Fruit fly (Drosophila melanogaster) whole organism, prepupa: ENCODE data around the gene 140up.

Source experiments
- CG11762 ChIP-seq: fragments of 200-800 bp; sonication (Bioruptor generic); optimal IDR thresholded peaks from 3 replicates; lab custom pipeline; 2016; ENCODE audit warnings: missing biosample characterization, missing genetic modification characterization; ENCODE audit not compliant: insufficient read depth
- CG15336 ChIP-seq: fragments of 200-800 bp; sonication (Bioruptor generic); IDR thresholded peaks from 2 replicates; pipeline ENCODE4 v1.3.6; 2022; ENCODE audit warnings: missing biosample characterization, missing genetic modification characterization
- CG16779 ChIP-seq: fragments of 200-800 bp; sonication (Bioruptor generic); optimal IDR thresholded peaks from 3 replicates; lab custom pipeline; 2017; ENCODE audit warnings: missing biosample characterization, mild to moderate bottlenecking, missing genetic modification characterization
- CG31627 ChIP-seq: fragments of 200-800 bp; sonication (Bioruptor generic); optimal IDR thresholded peaks from 3 replicates; lab custom pipeline; 2016; ENCODE audit warnings: missing biosample characterization, missing genetic modification characterization
- CG34406 ChIP-seq: fragments of 200-800 bp; sonication (Bioruptor generic); optimal IDR thresholded peaks from 3 replicates; lab custom pipeline; 2016; ENCODE audit warnings: missing biosample characterization, missing genetic modification characterization
- CG3919 ChIP-seq: fragments of 200-800 bp; sonication (Bioruptor generic); optimal IDR thresholded peaks from 3 replicates; lab custom pipeline; 2016; ENCODE audit warnings: missing biosample characterization, missing genetic modification characterization
- CG6163 ChIP-seq: fragments of 200-800 bp; sonication (Bioruptor generic); IDR thresholded peaks from 3 replicates; pipeline ENCODE4 v1.3.6; 2022; ENCODE audit warnings: missing biosample characterization, missing genetic modification characterization
- CG6792 ChIP-seq: fragments of 200-800 bp; sonication (Bioruptor generic); optimal IDR thresholded peaks from 3 replicates; lab custom pipeline; 2016; ENCODE audit warnings: missing biosample characterization, missing genetic modification characterization
- CG6854 ChIP-seq: fragments of 200-800 bp; sonication (Bioruptor generic); optimal IDR thresholded peaks from 2 replicates; lab custom pipeline; 2017; ENCODE audit warnings: missing biosample characterization, mild to moderate bottlenecking, missing genetic modification characterization
- CG8119 ChIP-seq: fragments of 200-800 bp; sonication (Bioruptor generic); IDR thresholded peaks from 3 replicates; pipeline ENCODE4 v1.3.6; 2022; ENCODE audit warnings: missing biosample characterization, missing genetic modification characterization
- CG9139 ChIP-seq: fragments of 200-800 bp; sonication (Bioruptor generic); optimal IDR thresholded peaks from 3 replicates; lab custom pipeline; 2017; ENCODE audit warnings: missing biosample characterization, mild to moderate bottlenecking, missing genetic modification characterization
- Eip78C ChIP-seq: fragments of 200-800 bp; sonication (Bioruptor generic); peaks from one replicate; lab custom pipeline; 2016; ENCODE audit warnings: missing biosample characterization, missing genetic modification characterization
- Eip93F ChIP-seq: fragments of 200-800 bp; sonication (Bioruptor generic); optimal IDR thresholded peaks from 2 replicates; lab custom pipeline; 2016; ENCODE audit warnings: missing biosample characterization, mild to moderate bottlenecking, missing genetic modification characterization
- Ets21C ChIP-seq: fragments of 200-800 bp; sonication (Bioruptor generic); optimal IDR thresholded peaks from 3 replicates; lab custom pipeline; 2016; ENCODE audit warnings: missing biosample characterization, missing genetic modification characterization
- Gug ChIP-seq: fragments of 200-800 bp; sonication (Bioruptor generic); IDR thresholded peaks from 2 replicates; pipeline ENCODE4 v1.3.6; 2022; ENCODE audit warnings: missing biosample characterization, missing genetic modification characterization
- Hr38 ChIP-seq: sonication (Bioruptor generic); optimal IDR thresholded peaks from 2 replicates; lab custom pipeline; 2016; ENCODE audit warnings: missing biosample characterization, missing genetic modification characterization
- Hr39 ChIP-seq: fragments of 200-800 bp; sonication (Bioruptor generic); optimal IDR thresholded peaks from 2 replicates; lab custom pipeline; 2016; ENCODE audit warnings: missing biosample characterization, missing genetic modification characterization
- Lpt ChIP-seq: fragments of 200-800 bp; sonication (Bioruptor generic); optimal IDR thresholded peaks from 3 replicates; lab custom pipeline; 2016; ENCODE audit warnings: missing biosample characterization, missing genetic modification characterization
- Met ChIP-seq: fragments of 200-800 bp; sonication (Bioruptor generic); optimal IDR thresholded peaks from 3 replicates; lab custom pipeline; 2016; ENCODE audit warnings: missing biosample characterization, missing genetic modification characterization
- Smox ChIP-seq: fragments of 200-800 bp; sonication (Bioruptor generic); optimal IDR thresholded peaks from 3 replicates; lab custom pipeline; 2016; ENCODE audit warnings: missing biosample characterization, missing genetic modification characterization
- Sox15 ChIP-seq: fragments of 200-800 bp; sonication (Bioruptor generic); optimal IDR thresholded peaks from 3 replicates; lab custom pipeline; 2016; ENCODE audit warnings: missing biosample characterization, missing genetic modification characterization
- cyc ChIP-seq: fragments of 200-800 bp; sonication (Bioruptor generic); optimal IDR thresholded peaks from 3 replicates; lab custom pipeline; 2016; ENCODE audit warnings: missing biosample characterization, missing genetic modification characterization
- dac ChIP-seq: fragments of 200-800 bp; sonication (Bioruptor generic); optimal IDR thresholded peaks from 2 replicates; lab custom pipeline; 2017; ENCODE audit warnings: missing biosample characterization, mild to moderate bottlenecking, missing genetic modification characterization
- dsx ChIP-seq: fragments of 200-800 bp; optimal IDR thresholded peaks from 3 replicates; lab custom pipeline; 2019; ENCODE audit warnings: missing biosample characterization, mild to moderate bottlenecking, missing genetic modification characterization, moderate library complexity; ENCODE audit not compliant: poor library complexity, severe bottlenecking
- eg ChIP-seq: fragments of 200-800 bp; sonication (Bioruptor generic); IDR thresholded peaks from 3 replicates; pipeline ENCODE4 v1.3.6; 2022; ENCODE audit warnings: missing biosample characterization, missing genetic modification characterization
- esn ChIP-seq: fragments of 200-800 bp; sonication (Bioruptor generic); optimal IDR thresholded peaks from 2 replicates; lab custom pipeline; 2016; ENCODE audit warnings: missing biosample characterization, mild to moderate bottlenecking, missing genetic modification characterization, moderate library complexity
- fd59A ChIP-seq: fragments of 200-800 bp; sonication (Bioruptor generic); optimal IDR thresholded peaks from 2 replicates; lab custom pipeline; 2017; ENCODE audit warnings: missing biosample characterization, mild to moderate bottlenecking, missing genetic modification characterization, missing genetic modification reagents
- fd85E ChIP-seq: fragments of 200-800 bp; sonication (Bioruptor generic); optimal IDR thresholded peaks from 3 replicates; lab custom pipeline; 2016; ENCODE audit warnings: missing biosample characterization, missing genetic modification characterization
- fkh ChIP-seq: fragments of 200-800 bp; sonication (Bioruptor generic); optimal IDR thresholded peaks from 3 replicates; lab custom pipeline; 2017; ENCODE audit warnings: missing biosample characterization, mild to moderate bottlenecking, missing genetic modification characterization, moderate library complexity
- lz ChIP-seq: fragments of 200-800 bp; sonication (Bioruptor generic); optimal IDR thresholded peaks from 3 replicates; lab custom pipeline; 2016; ENCODE audit warnings: missing biosample characterization, missing genetic modification characterization
- pdm3 ChIP-seq: fragments of 200-800 bp; sonication (Bioruptor generic); optimal IDR thresholded peaks from 3 replicates; lab custom pipeline; 2016; ENCODE audit warnings: missing biosample characterization, missing genetic modification characterization
- ss ChIP-seq, 2 experiments: fragments of 200-800 bp; sonication (Bioruptor generic); optimal IDR thresholded peaks; 2 replicates in 1 of 2; 3 replicates in 1 of 2; lab custom pipeline; 2017 to 2018; ENCODE audit warnings: mild to moderate bottlenecking in 2 of 2, missing biosample characterization in 2 of 2, missing genetic modification characterization in 2 of 2, moderate library complexity in 1 of 2
- svp ChIP-seq: fragments of 200-800 bp; sonication (Bioruptor generic); peaks from one replicate; lab custom pipeline; 2016; ENCODE audit warnings: missing biosample characterization, missing genetic modification characterization
- topi ChIP-seq: fragments of 200-800 bp; sonication (Bioruptor generic); optimal IDR thresholded peaks from 3 replicates; lab custom pipeline; 2016; ENCODE audit warnings: missing biosample characterization, missing genetic modification characterization
- vri ChIP-seq: fragments of 200-800 bp; sonication (Bioruptor generic); optimal IDR thresholded peaks from 3 replicates; lab custom pipeline; 2016; ENCODE audit warnings: missing biosample characterization, mild to moderate bottlenecking, missing genetic modification characterization

140up gene

dm6 chr3R:14107597-14107996, 17.8 kb downstream of the 140up start:
- no peak for TF ChIP-seq pdm3 (GFP tag; lab: Kevin White, UChicago)

dm6 chr3R:14103022-14103421, 22.3 kb downstream of the 140up start, which contains the start of gene PK1-R:
PK1-R (minus strand) TSS chr3R:14103122.
- TF ChIP-seq pdm3 (GFP tag; lab: Kevin White, UChicago) (no peak), CG6854 (GFP tag; lab: Kevin White, UChicago) (no peak), Sox15 (GFP tag; lab: Kevin White, UChicago) (no peak), Eip93F (GFP tag; lab: Kevin White, UChicago) (no peak), cyc (GFP tag; lab: Kevin White, UChicago) (no peak), Hr39 (no peak)

DNA sequence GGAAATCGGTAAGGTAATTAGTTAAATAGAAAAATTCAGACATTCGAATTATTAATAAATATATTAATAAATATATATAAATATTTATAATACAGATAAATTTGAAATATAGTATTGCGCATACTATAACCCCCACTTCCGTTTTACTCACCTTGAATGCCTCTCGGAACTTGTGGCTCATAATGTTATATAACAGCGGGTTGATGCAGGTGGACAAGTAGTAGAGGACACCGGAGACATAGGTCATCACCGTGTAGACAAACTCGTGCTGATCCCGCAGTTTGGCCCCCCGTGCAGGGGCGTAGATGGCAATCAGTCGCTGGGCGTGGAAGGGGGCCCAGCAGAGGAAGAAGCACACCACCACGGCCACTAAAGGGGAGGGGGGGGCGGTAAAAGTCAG, 24.4 kb downstream of the 140up start:
- TF ChIP-seq dac (no peak), Met (GFP tag; lab: Kevin White, UChicago) (no peak), CG31627 (no peak), fd85E (no peak), CG16779 (tag; lab: Kevin White, UChicago) (no peak), fd59A (GFP tag; lab: Kevin White, UChicago) (no peak), fkh (no peak), vri (GFP tag; lab: Kevin White, UChicago) (no peak), Gug (GFP tag; lab: Robert Waterston, UW) (no peak), pdm3 (GFP tag; lab: Kevin White, UChicago) (no peak), ss (GFP tag; optimal IDR thresholded peaks at IDR 0.05; lab: Kevin White, UChicago) (no peak), esn (GFP tag; lab: Kevin White, UChicago) (no peak), CG6792 (GFP tag; lab: Kevin White, UChicago) (no peak), Lpt (GFP tag; lab: Kevin White, UChicago) (no peak), Ets21C (GFP tag; lab: Kevin White, UChicago) (no peak), CG9139 (GFP tag; lab: Kevin White, UChicago) (no peak), Hr38 (GFP tag; lab: Kevin White, UChicago) (no peak), CG34406 (GFP tag; lab: Kevin White, UChicago) (no peak)

dm6 chr3R:14098527-14099109, 26.7 kb downstream of the 140up start:
- peak; percentile 58 for TF ChIP-seq Eip78C
- TF ChIP-seq eg (GFP tag; lab: Robert Waterston, UW): peak; percentile 20; the same call in 1 of the 3 replicates
- peak; percentile 1 for TF ChIP-seq CG31627
- no peak for TF ChIP-seq CG9139 (GFP tag; lab: Kevin White, UChicago)
- peak; percentile 41; the same call in 1 of the 3 replicates for TF ChIP-seq CG6163 (GFP tag; lab: Robert Waterston, UW)
- TF ChIP-seq svp (GFP tag; lab: Kevin White, UChicago): peak; percentile 44

DNA sequence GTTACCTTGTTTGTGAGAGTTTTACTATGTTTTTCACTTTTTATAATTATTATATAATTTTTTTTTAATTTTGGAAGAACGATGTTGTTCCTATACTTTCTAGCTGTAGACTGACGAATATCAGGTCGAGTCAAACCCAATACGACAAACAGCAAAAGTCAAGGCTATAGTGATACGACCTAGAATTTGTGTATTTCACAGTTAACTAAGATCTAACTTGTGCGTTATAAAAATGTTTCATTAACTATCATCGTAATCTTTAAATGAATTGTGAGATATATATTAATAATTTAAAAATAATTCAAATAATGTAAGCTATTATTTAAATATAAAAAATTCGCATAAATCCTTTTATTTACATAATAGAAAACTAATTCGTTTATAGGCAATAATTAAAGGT, 27.4 kb downstream of the 140up start, which contains the start of gene CG9920:
Gene CG9920 (minus strand): TSS at position 101 of the 400 bp plus-strand sequence.
- TF ChIP-seq CG8119 (GFP tag; lab: Robert Waterston, UW) (no peak), CG16779 (tag; lab: Kevin White, UChicago) (no peak), lz (no peak), dsx (GFP tag; lab: Kevin White, UChicago) (no peak), Smox (GFP tag; lab: Kevin White, UChicago) (no peak), topi (GFP tag; lab: Kevin White, UChicago) (no peak), fkh (no peak), CG34406 (GFP tag; lab: Kevin White, UChicago) (no peak), CG6792 (GFP tag; lab: Kevin White, UChicago) (no peak), Sox15 (GFP tag; lab: Kevin White, UChicago) (no peak), CG3919 (GFP tag; lab: Kevin White, UChicago) (no peak), CG11762 (GFP tag; lab: Kevin White, UChicago) (no peak), CG15336 (GFP tag; lab: Robert Waterston, UW) (no peak), Hr39 (no peak)
